Fruit fly (Drosophila melanogaster) whole organism, prepupa: Measurements from ENCODE around the gene CG7179.

Experiments
- CG6163 ChIP-seq: fragments of 200-800 bp; sonication (Bioruptor generic); IDR thresholded peaks from 3 replicates; pipeline ENCODE4 v1.3.6; 2022; ENCODE audit warnings: missing biosample characterization, missing genetic modification characterization
- Gug ChIP-seq: fragments of 200-800 bp; sonication (Bioruptor generic); IDR thresholded peaks from 2 replicates; pipeline ENCODE4 v1.3.6; 2022; ENCODE audit warnings: missing biosample characterization, missing genetic modification characterization

dm6 chr2L:7779785-7780184 is 2.0 kb upstream of the CG7179 start, which contains the start of gene Uro:
- TF ChIP-seq Gug (GFP tag; lab: Robert Waterston, UW) (no peak), CG6163 (GFP tag; lab: Robert Waterston, UW) (no peak)
